Worm (Caenorhabditis elegans): ENCODE measurements around the gene srw-55.

- TF ChIP-seq che-1 (tag; optimal IDR thresholded peaks at IDR 0.05) (no peak), ama-1 (optimal IDR thresholded peaks at IDR 0.05) (no peak), nhr-11 (tag; optimal IDR thresholded peaks at IDR 0.05) (no peak), tbx-7 (tag; optimal IDR thresholded peaks at IDR 0.05) (no peak), ahr-1 (tag; optimal IDR thresholded peaks at IDR 0.05) (no peak), fkh-10 (GFP tag; optimal IDR thresholded peaks at IDR 0.05) (no peak), pqm-1 (tag; optimal IDR thresholded peaks at IDR 0.05) (no peak), ets-4 (tag; optimal IDR thresholded peaks at IDR 0.05) (no peak), dve-1 (tag; optimal IDR thresholded peaks at IDR 0.05) (no peak), mec-3 (tag; optimal IDR thresholded peaks at IDR 0.05; ENCODE audit: borderline replicate concordance) (no peak), fax-1 (tag; optimal IDR thresholded peaks at IDR 0.05) (no peak)
Measured at ce11 chrV:15952762-15953161, 12.6 kb upstream of the srw-55 start, which contains the start of gene srw-56.
